Worm (Caenorhabditis elegans): ENCODE results near the gene vamp-8.

The vamp-8 gene

DNA sequence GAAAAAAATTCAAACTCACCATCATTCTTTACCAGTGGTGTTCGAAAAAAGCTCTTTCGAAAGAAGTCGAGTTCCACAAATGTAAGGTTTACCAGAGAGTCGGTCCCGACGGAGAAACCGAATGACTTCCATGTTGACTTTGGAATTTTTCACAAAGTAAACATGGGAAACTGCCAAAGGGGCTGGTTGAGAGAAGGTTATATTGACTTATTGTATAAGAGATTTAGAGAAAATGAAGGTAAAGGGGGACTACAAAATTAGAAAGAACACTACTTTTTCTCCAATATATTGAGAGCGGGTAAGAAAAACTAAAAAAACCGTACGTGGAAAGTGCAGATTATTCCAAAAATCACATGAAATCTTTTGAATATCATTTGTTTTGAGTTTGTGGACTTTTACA, at the start of gene vamp-8:
Gene vamp-8, minus strand, starts transcription at position 25 of the 400 bp plus-strand sequence.
- no peak for TF ChIP-seq him-1 (tag; optimal IDR thresholded peaks at IDR 0.05)
- no peak for TF ChIP-seq dao-5 (tag; optimal IDR thresholded peaks at IDR 0.05)
- TF ChIP-seq W03F9.2 (tag; optimal IDR thresholded peaks at IDR 0.05): no peak

DNA sequence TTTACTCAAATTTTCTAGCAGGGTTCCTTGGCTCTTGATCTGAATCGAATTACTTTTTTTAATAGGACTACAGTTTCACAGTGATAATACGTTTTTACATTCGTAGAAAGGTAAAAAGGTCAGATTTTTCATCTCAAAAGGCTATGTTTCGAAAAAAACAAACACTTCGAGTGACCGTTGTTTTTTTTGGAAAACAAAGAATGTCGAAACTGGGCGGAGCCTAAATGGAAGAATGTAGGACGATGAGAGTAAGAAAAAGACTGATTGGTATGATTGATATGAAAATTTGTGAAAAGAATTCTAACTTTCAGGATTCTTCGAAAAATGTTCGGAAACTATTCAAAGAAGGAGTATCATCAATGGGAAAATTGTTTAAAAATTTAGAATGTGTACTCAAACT, 47.9 kb upstream of the vamp-8 start, which contains the start of gene Y37A1A.2:
Gene Y37A1A.2, minus strand, starts transcription at position 101 of the 400 bp plus-strand sequence.
- no peak for TF ChIP-seq him-1 (tag; optimal IDR thresholded peaks at IDR 0.05)
- no peak for TF ChIP-seq W03F9.2 (tag; optimal IDR thresholded peaks at IDR 0.05)
- no peak for TF ChIP-seq dao-5 (tag; optimal IDR thresholded peaks at IDR 0.05)

DNA sequence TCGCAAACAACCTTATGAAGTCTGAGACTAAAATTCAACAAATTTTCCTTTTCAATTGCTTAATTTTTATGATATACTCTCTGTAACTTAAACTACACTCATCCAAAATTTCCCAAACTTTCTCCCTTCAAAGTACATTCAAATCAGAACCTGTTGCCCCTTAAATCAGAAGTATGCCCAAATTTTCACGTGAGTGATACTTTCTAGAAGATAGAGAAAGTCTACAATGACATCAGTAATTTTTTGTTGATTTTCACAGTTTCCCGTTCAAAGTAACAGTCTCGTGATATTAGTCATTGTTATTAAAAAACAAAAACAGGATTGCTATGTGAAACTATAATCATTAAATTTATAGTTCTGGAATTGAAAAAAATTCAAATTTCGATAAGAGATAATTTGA, 45.9 kb upstream of the vamp-8 start:
- TF ChIP-seq dao-5 (tag; optimal IDR thresholded peaks at IDR 0.05): no peak
- TF ChIP-seq him-1 (tag; optimal IDR thresholded peaks at IDR 0.05): no peak
- TF ChIP-seq W03F9.2 (tag; optimal IDR thresholded peaks at IDR 0.05): no peak

ce11 chrIV:13906369-13906768, 41.4 kb upstream of the vamp-8 start:
- TF ChIP-seq him-1 (tag; optimal IDR thresholded peaks at IDR 0.05) (no peak), W03F9.2 (tag; optimal IDR thresholded peaks at IDR 0.05) (no peak), dao-5 (tag; optimal IDR thresholded peaks at IDR 0.05) (no peak)

DNA sequence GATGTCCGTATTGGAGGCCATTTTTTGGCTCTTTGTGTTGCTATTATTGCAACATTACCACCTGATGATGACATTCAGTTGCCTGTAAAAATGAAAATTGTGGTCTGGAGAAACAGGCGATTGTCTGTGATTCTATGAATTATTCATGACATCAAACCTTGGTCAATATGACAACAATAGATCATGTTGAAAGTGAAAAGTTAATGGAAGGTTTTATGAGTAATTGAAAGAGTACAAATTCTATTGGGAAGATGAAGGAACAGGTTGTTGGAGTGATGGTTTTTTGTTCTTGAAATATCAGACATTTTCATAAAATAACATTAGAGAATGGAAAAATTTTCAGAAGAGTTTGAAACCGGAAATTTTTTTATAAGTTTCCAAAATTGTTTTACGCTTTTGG, 37.8 kb upstream of the vamp-8 start, which contains the start of gene Y37A1A.3:
Gene Y37A1A.3, minus strand, starts transcription at position 101 of the 400 bp plus-strand sequence.
- TF ChIP-seq W03F9.2 (tag; optimal IDR thresholded peaks at IDR 0.05): no peak
- TF ChIP-seq dao-5 (tag; optimal IDR thresholded peaks at IDR 0.05): no peak
- no peak for TF ChIP-seq him-1 (tag; optimal IDR thresholded peaks at IDR 0.05)

DNA sequence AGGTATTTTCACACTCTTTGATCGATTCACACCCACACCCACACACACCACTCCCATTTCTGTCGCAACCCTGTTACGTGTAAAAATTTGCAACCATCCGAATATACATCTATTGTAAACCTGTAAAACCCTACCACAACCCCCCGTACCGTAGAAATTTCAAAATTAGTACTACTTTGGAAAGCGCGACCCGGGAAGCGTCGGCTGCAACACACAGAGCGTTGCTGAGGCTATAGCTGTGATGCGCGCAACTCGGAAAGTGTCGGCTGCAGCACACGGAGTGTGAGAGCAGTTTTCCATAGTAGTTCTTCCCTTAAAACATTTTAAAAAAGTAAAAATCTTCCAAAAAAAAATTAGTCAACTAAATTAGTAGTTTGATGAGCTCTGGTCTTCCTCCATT, 28.1 kb upstream of the vamp-8 start:
- no peak for TF ChIP-seq him-1 (tag; optimal IDR thresholded peaks at IDR 0.05)
- no peak for TF ChIP-seq W03F9.2 (tag; optimal IDR thresholded peaks at IDR 0.05)
- no peak for TF ChIP-seq dao-5 (tag; optimal IDR thresholded peaks at IDR 0.05)

DNA sequence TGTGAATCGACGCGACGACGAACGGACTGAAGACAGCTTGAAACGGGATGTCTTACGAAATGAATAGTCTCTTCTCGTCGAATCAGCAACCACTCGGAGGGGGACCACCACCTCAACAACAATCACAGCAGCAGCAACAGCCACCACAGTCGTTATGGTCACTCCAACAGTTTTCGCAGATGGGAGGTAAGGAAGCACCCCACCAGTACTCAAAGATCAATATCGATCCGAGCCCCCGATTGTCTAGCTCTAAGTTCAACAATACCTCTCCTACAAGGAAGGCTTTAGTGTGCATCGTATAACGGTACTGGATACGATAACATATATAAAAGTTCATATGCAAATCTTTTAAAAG, 23.1 kb upstream of the vamp-8 start:
- TF ChIP-seq W03F9.2 (tag; optimal IDR thresholded peaks at IDR 0.05) (no peak), him-1 (tag; optimal IDR thresholded peaks at IDR 0.05) (no peak), dao-5 (tag; optimal IDR thresholded peaks at IDR 0.05) (no peak)

ce11 chrIV:13887408-13888163, 22.6 kb upstream of the vamp-8 start, which contains the start of gene lin-66:
Gene lin-66, plus strand, starts transcription at chrIV:13888079.
- peak; percentile 94 for TF ChIP-seq him-1 (tag; optimal IDR thresholded peaks at IDR 0.05)
- TF ChIP-seq W03F9.2 (tag; optimal IDR thresholded peaks at IDR 0.05): peak; percentile 59
- peak; percentile 76 for TF ChIP-seq dao-5 (tag; optimal IDR thresholded peaks at IDR 0.05)

DNA sequence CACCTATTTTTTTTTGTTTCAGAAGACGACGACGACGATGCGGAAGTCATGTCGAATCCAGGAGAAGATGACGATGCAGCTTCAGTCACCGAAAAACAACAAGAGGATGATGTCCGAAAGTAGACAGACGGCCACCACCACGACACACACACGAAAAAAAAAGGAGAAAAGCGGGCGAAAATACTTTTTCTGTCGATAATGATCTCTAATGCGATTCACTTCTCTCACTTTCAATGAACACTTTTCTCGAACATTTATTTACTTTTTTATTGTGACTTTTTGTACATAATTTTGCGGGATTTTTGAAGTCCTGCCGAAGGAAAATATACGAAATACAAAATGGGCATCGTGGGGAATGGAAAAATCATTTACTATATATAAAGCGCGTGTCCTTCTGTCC, 18.9 kb upstream of the vamp-8 start:
- TF ChIP-seq W03F9.2 (tag; optimal IDR thresholded peaks at IDR 0.05): no peak
- TF ChIP-seq him-1 (tag; optimal IDR thresholded peaks at IDR 0.05): no peak
- no peak for TF ChIP-seq dao-5 (tag; optimal IDR thresholded peaks at IDR 0.05)

ce11 chrIV:13882573-13882972, 17.6 kb upstream of the vamp-8 start, which contains the start of gene thoc-7:
Gene thoc-7, plus strand, starts transcription at chrIV:13882734.
- no peak for TF ChIP-seq him-1 (tag; optimal IDR thresholded peaks at IDR 0.05)
- TF ChIP-seq W03F9.2 (tag; optimal IDR thresholded peaks at IDR 0.05): no peak

DNA sequence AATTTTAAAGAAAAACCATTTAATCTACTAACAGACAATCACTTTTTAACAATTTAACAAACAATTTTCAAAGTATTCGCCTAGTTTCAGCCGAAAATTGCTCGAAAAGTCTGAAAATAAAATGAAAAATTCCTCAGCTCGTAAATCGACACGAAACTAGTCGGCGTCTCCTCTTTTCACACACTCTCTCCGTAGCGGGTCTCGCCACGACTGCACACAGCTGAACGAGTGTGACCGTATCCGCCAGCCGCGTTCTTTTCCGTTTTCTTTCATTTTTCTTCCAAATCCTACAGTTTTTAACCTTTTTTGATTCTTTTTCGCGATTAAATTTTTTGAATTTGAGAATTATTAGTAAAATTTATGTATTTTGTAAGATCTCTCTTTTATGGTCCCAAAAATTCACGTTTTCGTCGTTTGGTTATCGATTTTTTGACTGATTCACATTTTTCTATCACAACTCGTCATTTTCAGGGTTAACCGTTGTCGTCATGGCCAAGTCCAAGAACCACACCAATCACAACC, 16.8 kb upstream of the vamp-8 start, which contains the start of gene rpl-29:
Gene rpl-29, plus strand, starts transcription at position 472 of the 522 bp plus-strand sequence.
- TF ChIP-seq him-1 (tag; optimal IDR thresholded peaks at IDR 0.05) (peak; percentile 60), dao-5 (tag; optimal IDR thresholded peaks at IDR 0.05) (no peak), W03F9.2 (tag; optimal IDR thresholded peaks at IDR 0.05) (peak; percentile 78)

ce11 chrIV:13880803-13881202, 15.8 kb upstream of the vamp-8 start:
- TF ChIP-seq dao-5 (tag; optimal IDR thresholded peaks at IDR 0.05): no peak
- no peak for TF ChIP-seq him-1 (tag; optimal IDR thresholded peaks at IDR 0.05)
- TF ChIP-seq W03F9.2 (tag; optimal IDR thresholded peaks at IDR 0.05): no peak

DNA sequence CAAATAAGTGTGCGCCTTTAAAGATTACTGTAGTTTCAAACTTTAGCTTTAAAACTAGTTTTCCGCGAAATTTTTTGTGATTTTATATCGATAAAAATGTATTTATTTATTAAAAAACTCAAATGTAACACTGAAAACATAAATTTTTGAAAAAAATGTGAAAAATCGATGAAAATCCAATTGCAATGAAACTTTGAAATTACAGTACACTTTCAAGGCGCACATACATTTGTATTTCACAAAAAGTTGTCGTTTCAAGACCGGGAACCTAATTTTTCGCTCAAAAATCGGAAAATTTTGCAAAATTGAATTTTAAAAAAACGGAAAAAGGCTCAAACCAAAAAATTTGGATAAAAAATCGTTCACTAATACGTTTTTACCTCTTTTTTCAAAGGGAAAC, 15.4 kb upstream of the vamp-8 start:
- no peak for TF ChIP-seq W03F9.2 (tag; optimal IDR thresholded peaks at IDR 0.05)
- TF ChIP-seq dao-5 (tag; optimal IDR thresholded peaks at IDR 0.05): no peak
- no peak for TF ChIP-seq him-1 (tag; optimal IDR thresholded peaks at IDR 0.05)

- TF ChIP-seq dao-5 (tag; optimal IDR thresholded peaks at IDR 0.05) (no peak), W03F9.2 (tag; optimal IDR thresholded peaks at IDR 0.05) (no peak), him-1 (tag; optimal IDR thresholded peaks at IDR 0.05) (no peak)
Measured at ce11 chrIV:13879851-13880250, 14.9 kb upstream of the vamp-8 start, which contains the start of gene B0513.4. Gene B0513.4, plus strand, starts transcription at chrIV:13880151.

Measured in whole organism, L4/young adult.